Worm (Caenorhabditis elegans): Measurements from ENCODE around the gene gpla-1.

DNA sequence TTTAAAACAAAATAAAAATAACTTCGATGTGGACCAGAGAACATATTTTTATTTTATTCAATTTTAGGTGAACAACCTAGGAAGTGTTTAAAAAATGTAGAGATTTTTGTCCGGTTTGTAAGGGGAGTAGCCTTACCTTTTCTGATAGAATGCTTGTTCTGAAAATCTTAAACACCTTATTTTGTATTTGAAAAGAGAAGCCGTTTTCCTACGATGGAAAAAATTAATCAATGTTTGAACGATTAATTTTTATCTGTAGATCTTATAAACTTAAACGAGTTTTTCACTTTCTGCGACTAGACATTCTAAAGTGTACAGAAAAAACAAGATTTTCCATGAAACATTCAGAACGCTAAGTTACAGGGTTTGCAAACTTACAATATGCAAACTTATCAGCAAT, 4.7 kb upstream of the gpla-1 start, which contains the start of gene F58H1.6:
- no peak for TF ChIP-seq nhr-11 (tag; optimal IDR thresholded peaks at IDR 0.05)
- TF ChIP-seq egl-27 (tag; optimal IDR thresholded peaks at IDR 0.05): no peak
- TF ChIP-seq mdl-1 (tag; optimal IDR thresholded peaks at IDR 0.05): no peak
- TF ChIP-seq rbr-2 (tag; optimal IDR thresholded peaks at IDR 0.05): no peak
- TF ChIP-seq snpc-4 (tag; optimal IDR thresholded peaks at IDR 0.05): no peak
- no peak for TF ChIP-seq ZK546.5 (tag; optimal IDR thresholded peaks at IDR 0.05)
- no peak for TF ChIP-seq F49E8.2 (tag; optimal IDR thresholded peaks at IDR 0.05; ENCODE audit: borderline replicate concordance)
- TF ChIP-seq nhr-237 (tag; optimal IDR thresholded peaks at IDR 0.05): no peak
- TF ChIP-seq dpl-1 (GFP tag; optimal IDR thresholded peaks at IDR 0.05): no peak
- TF ChIP-seq ama-1 (optimal IDR thresholded peaks at IDR 0.05): no peak
- TF ChIP-seq aha-1 (tag): no peak

Data from whole organism, L4 larva.